Fruit fly (Drosophila melanogaster) whole organism, embryonic: ENCODE data around the gene Acp62F.

Experiments used
- CG10147 ChIP-seq: fragments of 200-800 bp; sonication (Bioruptor generic); optimal IDR thresholded peaks from 2 replicates; lab custom pipeline; 2019; ENCODE audit warnings: missing biosample characterization, mild to moderate bottlenecking, missing genetic modification characterization, moderate library complexity
- CG10267 ChIP-seq: fragments of 200-800 bp; sonication (Bioruptor generic); optimal IDR thresholded peaks from 2 replicates; lab custom pipeline; 2018; ENCODE audit warnings: missing biosample characterization, mild to moderate bottlenecking, missing genetic modification characterization, moderate library complexity
- CG10979 ChIP-seq: fragments of 200-800 bp; sonication (Bioruptor generic); optimal IDR thresholded peaks from 2 replicates; lab custom pipeline; 2018; ENCODE audit warnings: missing biosample characterization, mild to moderate bottlenecking, missing genetic modification characterization, moderate library complexity
- CG12219 ChIP-seq: fragments of 200-800 bp; sonication (Bioruptor generic); optimal IDR thresholded peaks from 3 replicates; lab custom pipeline; 2018; ENCODE audit warnings: missing biosample characterization, mild to moderate bottlenecking, missing genetic modification characterization
- CG12744 ChIP-seq: fragments of 200-800 bp; sonication (Bioruptor generic); optimal IDR thresholded peaks from 2 replicates; lab custom pipeline; 2016; ENCODE audit warnings: missing biosample characterization, missing genetic modification characterization
- CG13624 ChIP-seq: fragments of 200-800 bp; sonication (Bioruptor generic); optimal IDR thresholded peaks from 2 replicates; lab custom pipeline; 2016; ENCODE audit warnings: missing biosample characterization, missing genetic modification characterization
- CG14667 ChIP-seq: fragments of 200-800 bp; sonication (Bioruptor generic); IDR thresholded peaks from 2 replicates; pipeline ENCODE4 v1.3.6; 2022; ENCODE audit warnings: missing biosample characterization, missing genetic modification characterization
- CG17361 ChIP-seq: fragments of 200-800 bp; sonication (Bioruptor generic); IDR thresholded peaks from 3 replicates; pipeline ENCODE4 v1.3.6; 2022; ENCODE audit warnings: missing biosample characterization, missing genetic modification characterization
- CG17568 ChIP-seq: fragments of 200-800 bp; sonication (Bioruptor generic); optimal IDR thresholded peaks from 2 replicates; lab custom pipeline; 2018; ENCODE audit warnings: missing biosample characterization, mild to moderate bottlenecking, missing genetic modification characterization, moderate library complexity
- CG17802 ChIP-seq: fragments of 200-800 bp; sonication (Bioruptor generic); optimal IDR thresholded peaks from 2 replicates; lab custom pipeline; 2018; ENCODE audit warnings: missing biosample characterization, mild to moderate bottlenecking, missing genetic modification characterization, moderate library complexity
- CG17829 ChIP-seq: fragments of 200-800 bp; optimal IDR thresholded peaks from 2 replicates; lab custom pipeline; 2019; ENCODE audit warnings: missing biosample characterization, mild to moderate bottlenecking, missing genetic modification characterization, moderate library complexity
- CG18011 ChIP-seq: fragments of 200-800 bp; sonication (Bioruptor generic); optimal IDR thresholded peaks from 2 replicates; lab custom pipeline; 2017; ENCODE audit warnings: missing biosample characterization, missing genetic modification characterization, mild to moderate bottlenecking, moderate library complexity, missing genotype
- CG18764 ChIP-seq: fragments of 200-800 bp; sonication (Bioruptor generic); optimal IDR thresholded peaks from 3 replicates; lab custom pipeline; 2016; ENCODE audit warnings: missing biosample characterization, missing genetic modification characterization
- CG2889 ChIP-seq: fragments of 200-800 bp; sonication (Bioruptor generic); IDR thresholded peaks from 3 replicates; pipeline ENCODE4 v1.3.6; 2022; ENCODE audit warnings: missing biosample characterization, missing genetic modification characterization
- CG30403 ChIP-seq: fragments of 200-800 bp; sonication (Bioruptor generic); optimal IDR thresholded peaks from 3 replicates; lab custom pipeline; 2016; ENCODE audit warnings: missing biosample characterization, missing genetic modification characterization
- CG3847 ChIP-seq: fragments of 200-800 bp; sonication (Bioruptor generic); IDR thresholded peaks from 2 replicates; pipeline ENCODE4 v1.3.6; 2022; ENCODE audit warnings: missing biosample characterization, missing genetic modification characterization
- CG42726 ChIP-seq: fragments of 200-800 bp; sonication (Bioruptor generic); IDR thresholded peaks from 2 replicates; pipeline ENCODE4 v1.3.6; 2022; ENCODE audit warnings: missing biosample characterization, missing genetic modification characterization; ENCODE audit not compliant: partially characterized antibody
- CG4707 ChIP-seq: fragments of 200-800 bp; sonication (Bioruptor generic); optimal IDR thresholded peaks from 2 replicates; lab custom pipeline; 2018; ENCODE audit warnings: missing biosample characterization, mild to moderate bottlenecking, missing genetic modification characterization, moderate library complexity
- CG6175 ChIP-seq: fragments of 200-800 bp; sonication (Bioruptor generic); IDR thresholded peaks from 3 replicates; pipeline ENCODE4 v1.3.6; 2022; ENCODE audit warnings: missing biosample characterization, missing genetic modification characterization
- CG6791 ChIP-seq: fragments of 200-800 bp; sonication (Bioruptor generic); IDR thresholded peaks from 3 replicates; pipeline ENCODE4 v1.3.6; 2022; ENCODE audit warnings: missing biosample characterization, missing genetic modification characterization; ENCODE audit not compliant: partially characterized antibody
- D19A ChIP-seq: fragments of 200-800 bp; optimal IDR thresholded peaks from 3 replicates; lab custom pipeline; 2019; ENCODE audit warnings: missing biosample characterization, mild to moderate bottlenecking, missing genetic modification characterization, moderate library complexity
- Drgx ChIP-seq: fragments of 200-800 bp; sonication (Bioruptor generic); IDR thresholded peaks from 2 replicates; pipeline ENCODE4 v1.3.6; 2022; ENCODE audit warnings: missing biosample characterization, missing genetic modification characterization
- Eip74EF ChIP-seq, 2 experiments: fragments of 200-800 bp in 1 of 2; fragments of >200 bp in 1 of 2; sonication (Bioruptor generic) in 1 of 2; optimal IDR thresholded peaks; 2 replicates each; lab custom pipeline; 2017 to 2019; ENCODE audit warnings: missing biosample characterization in 2 of 2, missing genetic modification characterization in 2 of 2, mild to moderate bottlenecking in 1 of 2, moderate library complexity in 1 of 2
- Fer3 ChIP-seq: fragments of 200-800 bp; sonication (Bioruptor generic); optimal IDR thresholded peaks from 2 replicates; lab custom pipeline; 2018; ENCODE audit warnings: missing biosample characterization, mild to moderate bottlenecking, missing genetic modification characterization, moderate library complexity
- Hmr ChIP-seq: fragments of 200-800 bp; sonication (Bioruptor generic); optimal IDR thresholded peaks from 3 replicates; lab custom pipeline; 2017; ENCODE audit warnings: mild to moderate bottlenecking, missing biosample characterization, missing genetic modification reagents, missing genetic modification characterization
- MESR4 ChIP-seq: fragments of 200-800 bp; sonication (Bioruptor generic); optimal IDR thresholded peaks from 2 replicates; lab custom pipeline; 2018; ENCODE audit warnings: missing biosample characterization, mild to moderate bottlenecking, missing genetic modification characterization, moderate library complexity
- NfI ChIP-seq: fragments of 200-800 bp; sonication (Bioruptor generic); optimal IDR thresholded peaks from 3 replicates; lab custom pipeline; 2018; ENCODE audit warnings: missing biosample characterization, mild to moderate bottlenecking, missing genetic modification characterization, moderate library complexity
- Ptx1 ChIP-seq: fragments of 200-800 bp; sonication (Bioruptor generic); IDR thresholded peaks from 2 replicates; pipeline ENCODE4 v1.3.6; 2022; ENCODE audit warnings: missing biosample characterization, missing genetic modification characterization
- Spps ChIP-seq: fragments of 200-800 bp; sonication (Bioruptor generic); optimal IDR thresholded peaks from 2 replicates; lab custom pipeline; 2018; ENCODE audit warnings: missing biosample characterization, mild to moderate bottlenecking, missing genetic modification characterization
- Stat92E ChIP-seq, 3 experiments: fragments of >200 bp in 2 of 3; fragments of 200-800 bp in 1 of 3; sonication (Bioruptor generic) in 1 of 3; optimal IDR thresholded peaks; 2 replicates each; lab custom pipeline; 2017 to 2019; ENCODE audit warnings: missing biosample characterization in 3 of 3, missing genetic modification characterization in 3 of 3, mild to moderate bottlenecking in 1 of 3, moderate library complexity in 1 of 3
- ap ChIP-seq: fragments of 200-800 bp; sonication (Bioruptor generic); IDR thresholded peaks from 2 replicates; pipeline ENCODE4 v1.3.6; 2022; ENCODE audit warnings: missing biosample characterization, missing genetic modification characterization
- cg ChIP-seq: fragments of 200-800 bp; sonication (Bioruptor generic); optimal IDR thresholded peaks from 3 replicates; lab custom pipeline; 2019; ENCODE audit warnings: missing biosample characterization, mild to moderate bottlenecking, missing genetic modification characterization, moderate library complexity
- crol ChIP-seq: fragments of 200-800 bp; sonication (Bioruptor generic); IDR thresholded peaks from 2 replicates; pipeline ENCODE4 v1.3.6; 2022; ENCODE audit warnings: missing biosample characterization, missing genetic modification characterization
- dan ChIP-seq: fragments of 200-800 bp; sonication (Bioruptor generic); IDR thresholded peaks from 2 replicates; pipeline ENCODE4 v1.3.6; 2022; ENCODE audit warnings: missing biosample characterization, missing genetic modification characterization
- dati ChIP-seq: fragments of 200-800 bp; sonication (Bioruptor generic); IDR thresholded peaks from 2 replicates; pipeline ENCODE4 v1.3.6; 2022; ENCODE audit warnings: missing biosample characterization, missing genetic modification characterization
- esg ChIP-seq: fragments of 200-800 bp; sonication (Bioruptor generic); conservative IDR thresholded peaks from 2 replicates; pipeline ENCODE4 v1.3.6; 2022; ENCODE audit warnings: missing biosample characterization, missing genetic modification characterization
- ewg ChIP-seq: fragments of 200-800 bp; sonication (Bioruptor generic); optimal IDR thresholded peaks from 3 replicates; lab custom pipeline; 2017; ENCODE audit warnings: mild to moderate bottlenecking, missing biosample characterization, missing genetic modification reagents, missing genetic modification characterization
- eyg ChIP-seq: fragments of 200-800 bp; sonication (Bioruptor generic); optimal IDR thresholded peaks from 3 replicates; lab custom pipeline; 2016; ENCODE audit warnings: missing biosample characterization, missing genetic modification characterization
- fu2 ChIP-seq: fragments of 200-800 bp; sonication (Bioruptor generic); optimal IDR thresholded peaks from 2 replicates; lab custom pipeline; 2016; ENCODE audit warnings: missing biosample characterization, missing genetic modification characterization
- gsb ChIP-seq: fragments of 200-800 bp; sonication (Bioruptor generic); IDR thresholded peaks from 2 replicates; pipeline ENCODE4 v1.3.6; 2022; ENCODE audit warnings: missing biosample characterization, missing genetic modification characterization
- hth ChIP-seq: fragments of >200 bp; optimal IDR thresholded peaks from 2 replicates; lab custom pipeline; 2017; ENCODE audit warnings: inconsistent platforms
- lbe ChIP-seq: fragments of 200-800 bp; sonication (Bioruptor generic); optimal IDR thresholded peaks from 2 replicates; lab custom pipeline; 2016; ENCODE audit warnings: missing biosample characterization, mild to moderate bottlenecking, missing genetic modification characterization
- nerfin-2 ChIP-seq: fragments of 200-800 bp; sonication (Bioruptor generic); IDR thresholded peaks from 2 replicates; pipeline ENCODE4 v1.3.6; 2022; ENCODE audit warnings: missing biosample characterization, missing genetic modification characterization; ENCODE audit not compliant: partially characterized antibody
- oc ChIP-seq: fragments of 200-800 bp; sonication (Bioruptor generic); optimal IDR thresholded peaks from 2 replicates; lab custom pipeline; 2018; ENCODE audit warnings: missing biosample characterization, mild to moderate bottlenecking, missing genetic modification characterization, moderate library complexity
- org-1 ChIP-seq: fragments of 200-800 bp; sonication (Bioruptor generic); optimal IDR thresholded peaks from 2 replicates; lab custom pipeline; 2017; ENCODE audit warnings: missing biosample characterization, missing genetic modification characterization
- pum ChIP-seq: fragments of 200-800 bp; sonication (Bioruptor generic); optimal IDR thresholded peaks from 2 replicates; lab custom pipeline; 2016; ENCODE audit warnings: missing biosample characterization, missing genetic modification characterization
- sima ChIP-seq: fragments of 200-800 bp; sonication (Bioruptor generic); optimal IDR thresholded peaks from 2 replicates; lab custom pipeline; 2016; ENCODE audit warnings: missing biosample characterization, missing genetic modification characterization
- sisA ChIP-seq: fragments of 200-800 bp; sonication (Bioruptor generic); IDR thresholded peaks from 2 replicates; pipeline ENCODE4 v1.3.6; 2022; ENCODE audit warnings: missing biosample characterization, missing genetic modification characterization
- slou ChIP-seq: fragments of 200-800 bp; sonication (Bioruptor generic); optimal IDR thresholded peaks from 3 replicates; lab custom pipeline; 2016; ENCODE audit warnings: missing biosample characterization, missing genetic modification characterization
- zfh2 ChIP-seq: fragments of 200-800 bp; sonication (Bioruptor generic); optimal IDR thresholded peaks from 2 replicates; lab custom pipeline; 2016; ENCODE audit warnings: missing biosample characterization, missing genetic modification characterization

Acp62F gene

dm6 chr3L:2733208-2733607 lies 6.3 kb upstream of the Acp62F start (continued):
- TF ChIP-seq Fer3 (tag; lab: Kevin White, UChicago) (peak; percentile 46), gsb (GFP tag; lab: Robert Waterston, UW) (peak; percentile 65), cg (GFP tag; lab: Kevin White, UChicago) (no peak), pum (peak; percentile 53), nerfin-2 (GFP tag; lab: Robert Waterston, UW) (no peak), org-1 (GFP tag; lab: Kevin White, UChicago) (peak; percentile 31), Hmr (peak; percentile 66), CG17361 (GFP tag; lab: Robert Waterston, UW) (peak; percentile 71), NfI (GFP tag; lab: Kevin White, UChicago) (peak; percentile 82), D19A (no peak), ewg (GFP tag; lab: Kevin White, UChicago) (peak; percentile 35), Stat92E (GFP tag; optimal IDR thresholded peaks at IDR 0.05; lab: Kevin White, UChicago) (no peak), CG12744 (GFP tag; lab: Kevin White, UChicago) (peak; percentile 45), sima (peak; percentile 50), CG42726 (no peak), oc (peak; percentile 20), CG12219 (GFP tag; lab: Kevin White, UChicago) (peak; percentile 60), dati (GFP tag; lab: Robert Waterston, UW) (0 out of 2 replicates have a peak, but pooled peaks have one; percentile 15), CG14667 (peak; percentile 57), CG6175 (GFP tag; lab: Robert Waterston, UW) (peak; percentile 37; the same call in 1 of the 3 replicates), CG13624 (GFP tag; lab: Kevin White, UChicago) (peak; percentile 82), CG4707 (GFP tag; lab: Kevin White, UChicago) (no peak), CG17802 (no peak), lbe (GFP tag; lab: Kevin White, UChicago) (no peak), CG3847 (GFP tag; lab: Robert Waterston, UW) (peak; percentile 66), CG6791 (no peak), MESR4 (no peak), zfh2 (GFP tag; lab: Kevin White, UChicago) (peak; percentile 65), CG17568 (GFP tag; lab: Kevin White, UChicago) (peak; percentile 21), eyg (GFP tag; lab: Kevin White, UChicago) (peak; percentile 24), ap (GFP tag; lab: Robert Waterston, UW) (peak; percentile 52), Drgx (peak; percentile 84), fu2 (GFP tag; lab: Kevin White, UChicago) (peak; percentile 78), dan (GFP tag; lab: Robert Waterston, UW) (no peak), esg (peak; percentile 69), Eip74EF (GFP tag; optimal IDR thresholded peaks at IDR 0.05; lab: Kevin White, UChicago) (peak in 1 of 2 experiments; percentile 45), hth (no peak), Spps (tag; lab: Kevin White, UChicago) (no peak), Ptx1 (GFP tag; lab: Robert Waterston, UW) (peak; percentile 76), CG2889 (GFP tag; lab: Robert Waterston, UW) (peak; percentile 61; the same call in 2 of the 3 replicates), CG18764 (peak; percentile 33), CG30403 (GFP tag; lab: Kevin White, UChicago) (peak; percentile 73), crol (no peak), CG17829 (tag; lab: Kevin White, UChicago) (peak; percentile 48), slou (GFP tag; lab: Kevin White, UChicago) (peak; percentile 57), sisA (GFP tag; lab: Robert Waterston, UW) (peak; percentile 74), CG10979 (tag; lab: Kevin White, UChicago) (peak; percentile 56), CG10147 (GFP tag; lab: Kevin White, UChicago) (peak; percentile 50), CG18011 (GFP tag; lab: Kevin White, UChicago) (peak; percentile 38), CG10267 (peak; percentile 42)
